Worm (Caenorhabditis elegans): ENCODE data around the gene K02E11.3.
"Not testable (repeated sequence)": the region's sequence is repeated elsewhere in the genome, so short reads cannot be mapped to it uniquely, and the experiment has no call there.

K02E11.3 gene

DNA sequence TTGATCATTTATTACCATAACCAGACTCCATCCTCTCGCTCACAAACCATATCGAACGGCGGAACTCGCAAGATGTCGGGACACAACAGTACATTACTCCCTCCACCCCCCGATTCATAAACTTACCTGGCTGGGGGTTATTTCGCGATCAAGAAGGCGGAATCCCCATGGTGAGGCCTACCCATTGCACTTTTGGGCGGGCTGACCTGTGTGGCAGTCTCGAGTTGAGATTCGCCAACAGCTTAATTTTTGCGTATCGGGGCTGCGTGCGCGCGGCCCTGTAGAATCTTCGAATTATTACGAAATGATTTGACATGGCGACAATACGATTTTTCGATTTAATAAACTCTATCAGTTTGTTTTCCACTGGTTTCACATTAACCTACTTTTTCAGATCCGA, 30.8 kb upstream of the K02E11.3 start:
- TF ChIP-seq snpc-4 (tag; optimal IDR thresholded peaks at IDR 0.05), result peak; percentile 40

ce11 chrV:14274268-14274667, 27.6 kb upstream of the K02E11.3 start, which contains the start of gene F40G12.7:
TSS of gene F40G12.7 (plus strand) at chrV:14274568.
- not testable (repeated sequence) for TF ChIP-seq nhr-237 (tag; optimal IDR thresholded peaks at IDR 0.05); lin-39 (tag; optimal IDR thresholded peaks at IDR 0.05); mab-9 (GFP tag; IDR thresholded peaks at IDR 0.05)

DNA sequence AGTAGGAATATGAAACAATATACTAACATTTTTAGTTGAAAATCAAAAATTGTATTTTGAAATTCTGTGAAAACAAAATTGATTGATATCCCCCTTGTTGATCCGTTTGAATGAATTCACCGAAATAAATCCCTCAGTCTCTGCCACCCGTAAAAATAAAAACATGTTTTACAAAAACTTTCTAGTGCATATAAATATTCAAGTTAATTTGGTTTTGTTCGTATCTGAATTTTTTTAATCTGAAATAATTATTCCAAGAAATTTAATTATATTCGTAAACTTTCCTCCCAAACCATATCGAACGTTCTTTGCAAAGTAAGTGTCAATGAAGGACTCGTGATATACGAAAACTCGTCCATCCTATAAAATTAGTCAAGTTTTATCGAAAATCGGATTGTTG, 26.4 kb upstream of the K02E11.3 start, which contains the start of gene F40G12.6:
Gene F40G12.6, minus strand, starts transcription at position 101 of the 400 bp plus-strand sequence.
- no peak for TF ChIP-seq lin-13 (GFP tag; optimal IDR thresholded peaks at IDR 0.05)
- TF ChIP-seq ceh-63 (GFP tag; optimal IDR thresholded peaks at IDR 0.05), result no peak
- no peak for TF ChIP-seq swsn-7 (tag; optimal IDR thresholded peaks at IDR 0.05)
- no peak for TF ChIP-seq nhr-90 (tag; optimal IDR thresholded peaks at IDR 0.05; ENCODE audit: poor library complexity)
- TF ChIP-seq unc-62 (GFP tag; optimal IDR thresholded peaks at IDR 0.05), result no peak
- TF ChIP-seq nhr-20 (tag; optimal IDR thresholded peaks at IDR 0.05), result no peak
- TF ChIP-seq fkh-10 (GFP tag; optimal IDR thresholded peaks at IDR 0.05), result no peak
- no peak for TF ChIP-seq pqm-1 (tag; optimal IDR thresholded peaks at IDR 0.05)
- TF ChIP-seq nhr-28 (tag; optimal IDR thresholded peaks at IDR 0.05), result no peak
- no peak for TF ChIP-seq ama-1 (optimal IDR thresholded peaks at IDR 0.05)
- no peak for TF ChIP-seq mep-1 (tag; optimal IDR thresholded peaks at IDR 0.05)
- no peak for TF ChIP-seq aly-2 (tag; optimal IDR thresholded peaks at IDR 0.05)
- TF ChIP-seq nhr-77 (tag; optimal IDR thresholded peaks at IDR 0.05), result no peak

DNA sequence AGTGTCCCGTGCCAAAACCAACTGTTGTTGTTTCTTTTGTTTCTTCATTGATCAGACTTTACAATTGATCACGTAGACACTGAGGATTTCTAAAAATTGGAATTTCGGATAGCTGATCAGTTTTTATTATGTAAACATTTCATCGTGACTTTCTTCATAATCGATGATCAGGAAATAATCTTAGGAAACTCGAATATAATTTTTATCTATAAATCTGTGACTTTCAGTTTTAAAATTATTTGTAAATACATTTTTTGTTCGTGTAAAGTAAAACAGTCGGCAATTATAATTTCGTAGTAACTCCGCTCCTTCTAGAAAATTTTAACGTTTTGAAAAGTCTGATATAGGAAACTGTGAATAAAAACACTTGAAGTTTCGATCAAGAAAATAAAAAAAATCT, 24.1 kb upstream of the K02E11.3 start, which contains the start of gene F40G12.5:
Gene F40G12.5, minus strand, starts transcription at position 101 of the 400 bp plus-strand sequence.
- TF ChIP-seq ceh-90 (tag; optimal IDR thresholded peaks at IDR 0.05) (no peak), alr-1 (tag; optimal IDR thresholded peaks at IDR 0.05; ENCODE audit: borderline replicate concordance) (no peak), elt-3 (tag; optimal IDR thresholded peaks at IDR 0.05) (no peak), sptf-1 (tag; optimal IDR thresholded peaks at IDR 0.05) (no peak), unc-62 (GFP tag; optimal IDR thresholded peaks at IDR 0.05) (no peak), nhr-84 (tag; optimal IDR thresholded peaks at IDR 0.05) (no peak), lin-14 (GFP tag; optimal IDR thresholded peaks at IDR 0.05) (no peak), C16A3.4 (tag; optimal IDR thresholded peaks at IDR 0.05) (no peak), ces-1 (GFP tag; optimal IDR thresholded peaks at IDR 0.05) (no peak), lin-39 (tag; optimal IDR thresholded peaks at IDR 0.05) (no peak), unc-30 (tag; optimal IDR thresholded peaks at IDR 0.05) (no peak), hlh-4 (tag; optimal IDR thresholded peaks at IDR 0.05) (no peak), nhr-12 (tag; optimal IDR thresholded peaks at IDR 0.05) (no peak)

ce11 chrV:14268616-14269015, 22.0 kb upstream of the K02E11.3 start, which contains the start of gene F40G12.4:
TSS of gene F40G12.4 (minus strand) at chrV:14268716.
- no peak for TF ChIP-seq ama-1 (optimal IDR thresholded peaks at IDR 0.05)

ce11 chrV:14267326-14267942, 20.8 kb upstream of the K02E11.3 start:
- TF ChIP-seq blmp-1 (tag; optimal IDR thresholded peaks at IDR 0.05), result no peak
- TF ChIP-seq grh-1 (GFP tag; IDR thresholded peaks at IDR 0.05), result no peak
- TF ChIP-seq lsy-2 (tag; optimal IDR thresholded peaks at IDR 0.05), result no peak
- no peak for TF ChIP-seq snpc-4 (tag; optimal IDR thresholded peaks at IDR 0.05)

DNA sequence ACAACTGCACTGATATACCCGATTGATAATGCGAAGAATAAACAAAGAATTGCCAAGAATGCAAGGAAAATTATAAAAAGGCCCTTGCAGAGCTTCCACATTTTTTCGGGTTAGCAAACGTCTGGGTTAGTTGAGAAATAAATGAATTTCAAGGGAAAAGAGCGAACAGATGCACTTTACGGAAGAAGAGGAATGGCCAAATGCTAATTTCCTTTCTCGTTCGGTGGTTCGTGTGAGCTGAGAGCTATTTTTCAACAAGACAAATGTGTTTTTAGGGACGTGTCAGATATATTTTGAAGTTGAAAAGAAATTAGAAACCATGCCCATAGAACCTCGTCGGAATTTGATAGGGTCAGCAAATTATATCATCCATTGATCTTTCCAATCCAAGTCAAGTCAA, 14.2 kb upstream of the K02E11.3 start, which contains the start of gene F40G12.2:
Gene F40G12.2, minus strand, starts transcription at position 101 of the 400 bp plus-strand sequence.
- TF ChIP-seq fos-1 (tag; optimal IDR thresholded peaks at IDR 0.05), result no peak
- TF ChIP-seq alr-1 (tag; optimal IDR thresholded peaks at IDR 0.05; ENCODE audit: borderline replicate concordance), result no peak
- TF ChIP-seq efl-1 (optimal IDR thresholded peaks at IDR 0.05), result no peak
- TF ChIP-seq efl-1 (GFP tag; optimal IDR thresholded peaks at IDR 0.05 in 1 of 2), result no peak
- no peak for TF ChIP-seq egl-27 (tag; optimal IDR thresholded peaks at IDR 0.05)
- TF ChIP-seq lir-3 (tag; optimal IDR thresholded peaks at IDR 0.05; ENCODE audit: poor library complexity), result no peak
- TF ChIP-seq mab-9 (GFP tag; IDR thresholded peaks at IDR 0.05), result no peak
- no peak for TF ChIP-seq nhr-12 (tag; optimal IDR thresholded peaks at IDR 0.05)
- TF ChIP-seq mdl-1 (tag; optimal IDR thresholded peaks at IDR 0.05), result no peak
- no peak for TF ChIP-seq unc-98 (GFP tag; IDR thresholded peaks at IDR 0.05)
- TF ChIP-seq swsn-7 (tag; optimal IDR thresholded peaks at IDR 0.05), result no peak
- no peak for TF ChIP-seq fkh-4 (tag; optimal IDR thresholded peaks at IDR 0.05; ENCODE audit: borderline replicate concordance)
- no peak for TF ChIP-seq grh-1 (GFP tag; IDR thresholded peaks at IDR 0.05)
- TF ChIP-seq tlp-1 (tag; optimal IDR thresholded peaks at IDR 0.05), result no peak
- no peak for TF ChIP-seq jun-1 (tag; optimal IDR thresholded peaks at IDR 0.05)
- TF ChIP-seq unc-30 (tag; optimal IDR thresholded peaks at IDR 0.05), result no peak
